Fruit fly (Drosophila melanogaster): ENCODE results near the gene GstD6.

GstD6 gene

DNA sequence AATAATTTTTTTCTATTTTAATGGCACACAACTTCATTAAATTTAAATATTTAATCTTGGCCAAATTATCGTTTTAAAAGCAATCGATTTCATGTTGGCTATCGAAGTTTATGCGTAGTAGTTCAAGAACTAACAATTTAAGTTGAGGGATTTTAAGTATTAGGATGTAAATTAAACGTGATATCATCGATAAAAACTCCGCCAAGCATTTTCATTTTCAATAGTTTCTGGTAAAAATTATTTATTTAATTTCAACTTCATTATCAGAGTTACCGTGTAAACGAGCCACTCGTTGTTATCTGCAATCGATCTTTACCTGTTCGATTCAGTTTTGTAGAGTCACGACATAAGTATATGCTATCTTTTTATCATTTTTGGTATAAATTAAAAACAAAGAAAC lies 26.0 kb downstream of the GstD6 start (continued):
- TF ChIP-seq slbo (GFP tag; IDR thresholded peaks at IDR 0.05) (peak; percentile 92), Xrp1 (GFP tag; IDR thresholded peaks at IDR 0.05) (peak; percentile 99), Dp (GFP tag; optimal IDR thresholded peaks at IDR 0.05) (peak; percentile 47), CG42726 (GFP tag; IDR thresholded peaks at IDR 0.05; ENCODE audit: partially characterized antibody) (no peak), Fer1 (GFP tag; optimal IDR thresholded peaks at IDR 0.05) (peak; percentile 98), CG11093 (GFP tag; IDR thresholded peaks at IDR 0.05) (peak; percentile 84), D19A (tag; optimal IDR thresholded peaks at IDR 0.05) (peak; percentile 99), Asciz (GFP tag; optimal IDR thresholded peaks at IDR 0.05) (peak; percentile 98), Ada2b (GFP tag; IDR thresholded peaks at IDR 0.05) (peak; percentile 99), Dbx (GFP tag; IDR thresholded peaks at IDR 0.05) (peak; percentile 99), CG1602 (GFP tag; optimal IDR thresholded peaks at IDR 0.05) (peak; percentile 96), CG4404 (GFP tag; IDR thresholded peaks at IDR 0.05) (peak; percentile 80), lola (GFP tag; optimal IDR thresholded peaks at IDR 0.05) (peak in 1 of 3 experiments; percentile 99), nerfin-1 (tag; optimal IDR thresholded peaks at IDR 0.05) (peak; percentile 98), ken (GFP tag; IDR thresholded peaks at IDR 0.05) (peak; percentile 96), CG6813 (GFP tag; optimal IDR thresholded peaks at IDR 0.05) (peak; percentile 99), Spps (tag; optimal IDR thresholded peaks at IDR 0.05) (peak; percentile 98), CG1832 (GFP tag; optimal IDR thresholded peaks at IDR 0.05) (no peak), Tbp (GFP tag; optimal IDR thresholded peaks at IDR 0.05) (no peak), tll (GFP tag; optimal IDR thresholded peaks at IDR 0.05) (peak in 1 of 2 experiments; percentile 76), ftz-f1 (GFP tag; optimal IDR thresholded peaks at IDR 0.05) (peak; percentile 45), Hand (GFP tag; optimal IDR thresholded peaks at IDR 0.05) (peak; percentile 92), PHDP (tag; optimal IDR thresholded peaks at IDR 0.05) (peak; percentile 99), shn (GFP tag; optimal IDR thresholded peaks at IDR 0.05) (peak; percentile 75), sug (tag; optimal IDR thresholded peaks at IDR 0.05) (peak; percentile 97), vnd (GFP tag; IDR thresholded peaks at IDR 0.05; ENCODE audit: partially characterized antibody) (no peak), Nf-YA (GFP tag; IDR thresholded peaks at IDR 0.05) (peak; percentile 99), dysf (GFP tag; IDR thresholded peaks at IDR 0.05) (peak; percentile 97), CTCF (GFP tag; optimal IDR thresholded peaks at IDR 0.05) (peak; percentile 70), CG30020 (tag; optimal IDR thresholded peaks at IDR 0.05) (peak; percentile 90), hbn (GFP tag; IDR thresholded peaks at IDR 0.05; ENCODE audit: partially characterized antibody) (peak; percentile 36; the same call in 1 of the 2 replicates), toy (GFP tag; IDR thresholded peaks at IDR 0.05) (peak; percentile 84), unc-4 (GFP tag; IDR thresholded peaks at IDR 0.05; ENCODE audit: partially characterized antibody) (no peak), CG11247 (GFP tag; IDR thresholded peaks at IDR 0.05) (peak; percentile 90), Oaz (GFP tag; IDR thresholded peaks at IDR 0.05) (peak; percentile 92), ap (GFP tag; IDR thresholded peaks at IDR 0.05) (peak; percentile 97), trem (tag; optimal IDR thresholded peaks at IDR 0.05) (peak; percentile 98), CG13775 (GFP tag; optimal IDR thresholded peaks at IDR 0.05) (peak; percentile 96), btn (GFP tag; optimal IDR thresholded peaks at IDR 0.05) (peak; percentile 98), prd (optimal IDR thresholded peaks at IDR 0.05) (no peak), prd (GFP tag; IDR thresholded peaks at IDR 0.05) (peak; percentile 97), YL-1 (GFP tag; optimal IDR thresholded peaks at IDR 0.05) (peak; percentile 91), so (GFP tag; IDR thresholded peaks at IDR 0.05) (peak; percentile 98), Kr (GFP tag; optimal IDR thresholded peaks at IDR 0.05) (peak; percentile 36), CG15073 (GFP tag; optimal IDR thresholded peaks at IDR 0.05) (peak; percentile 76), CG7372 (GFP tag; IDR thresholded peaks at IDR 0.05) (peak; percentile 97), Lpt (GFP tag; optimal IDR thresholded peaks at IDR 0.05) (no peak), Neu2 (GFP tag; optimal IDR thresholded peaks at IDR 0.05; ENCODE audit: borderline replicate concordance) (peak; percentile 86), ssp (GFP tag; IDR thresholded peaks at IDR 0.05) (peak; percentile 76), lmd (GFP tag; IDR thresholded peaks at IDR 0.05) (peak; percentile 94), vfl (GFP tag; optimal IDR thresholded peaks at IDR 0.05) (peak; percentile 93), CG10274 (GFP tag; optimal IDR thresholded peaks at IDR 0.05) (peak; percentile 95)
